Worm (Caenorhabditis elegans) whole organism, mixed stage, embryonic: ENCODE measurements around the gene rad-23.
A peak's percentile ranks its signal among the peaks of the same experiment; 100 is the strongest.

Experiments
- M03D4.4 ChIP-seq: sonication (generic microtip); optimal IDR thresholded peaks from 2 replicates; lab custom pipeline; 2017; ENCODE audit warnings: mild to moderate bottlenecking, missing genetic modification characterization, missing compliant biosample characterization
- bed-3 ChIP-seq: fragments of 200-800 bp; sonication (Bioruptor generic); optimal IDR thresholded peaks from 3 replicates; lab custom pipeline; 2018; ENCODE audit warnings: mild to moderate bottlenecking, missing genetic modification characterization, moderate library complexity, missing compliant biosample characterization
- blmp-1 ChIP-seq: fragments of 150-350 bp; optimal IDR thresholded peaks from 2 replicates; lab custom pipeline; 2014; ENCODE audit warnings: missing biosample characterization, missing genetic modification characterization
- ceh-39 ChIP-seq: fragments of 150-350 bp; optimal IDR thresholded peaks from 2 replicates; lab custom pipeline; 2014; ENCODE audit warnings: missing biosample characterization, missing genetic modification characterization
- ceh-43 ChIP-seq: fragments of 200-800 bp; sonication (Bioruptor generic); optimal IDR thresholded peaks from 2 replicates; lab custom pipeline; 2018; ENCODE audit warnings: mild to moderate bottlenecking, missing genetic modification characterization, moderate library complexity, missing compliant biosample characterization
- ceh-83 ChIP-seq: fragments of 200-800 bp; sonication (Bioruptor generic); optimal IDR thresholded peaks from 2 replicates; lab custom pipeline; 2018; ENCODE audit warnings: mild to moderate bottlenecking, missing genetic modification characterization, missing compliant biosample characterization
- ces-1 ChIP-seq: fragments of 150-350 bp; optimal IDR thresholded peaks from 2 replicates; lab custom pipeline; 2014; ENCODE audit warnings: missing biosample characterization, missing genetic modification reagents, missing genetic modification characterization
- cnd-1 ChIP-seq: fragments of 200-800 bp; sonication (Bioruptor generic); optimal IDR thresholded peaks from 2 replicates; lab custom pipeline; 2018; ENCODE audit warnings: mild to moderate bottlenecking, missing genetic modification characterization, missing compliant biosample characterization
- drap-1 ChIP-seq: fragments of 200-800 bp; sonication (Bioruptor generic); optimal IDR thresholded peaks from 3 replicates; lab custom pipeline; 2018; ENCODE audit warnings: mild to moderate bottlenecking, missing genetic modification characterization, missing compliant biosample characterization
- elt-1 ChIP-seq: sonication (generic microtip); optimal IDR thresholded peaks from 2 replicates; lab custom pipeline; 2017; ENCODE audit warnings: missing genetic modification characterization, mild to moderate bottlenecking, missing compliant biosample characterization, antibody characterized with exemption, moderate library complexity, borderline replicate concordance; ENCODE audit not compliant: insufficient read depth
- elt-3 ChIP-seq: fragments of 150-350 bp; optimal IDR thresholded peaks from 2 replicates; lab custom pipeline; 2014; ENCODE audit warnings: missing biosample characterization, missing genetic modification characterization
- flh-1 ChIP-seq: fragments of 200-800 bp; sonication (Bioruptor generic); optimal IDR thresholded peaks from 2 replicates; lab custom pipeline; 2018; ENCODE audit warnings: mild to moderate bottlenecking, missing genetic modification characterization, moderate library complexity, missing compliant biosample characterization
- ham-2 ChIP-seq: fragments of 200-800 bp; sonication (Bioruptor generic); optimal IDR thresholded peaks from 2 replicates; lab custom pipeline; 2018; ENCODE audit warnings: mild to moderate bottlenecking, missing genetic modification characterization, missing compliant biosample characterization
- hlh-1 ChIP-seq: fragments of 150-350 bp; optimal IDR thresholded peaks from 2 replicates; lab custom pipeline; 2014; ENCODE audit warnings: missing biosample characterization, missing genetic modification reagents, missing genetic modification characterization
- lin-13 ChIP-seq: fragments of 150-350 bp; optimal IDR thresholded peaks from 2 replicates; lab custom pipeline; 2014; ENCODE audit warnings: missing biosample characterization, missing genetic modification characterization
- lin-32 ChIP-seq: fragments of 200-800 bp; sonication (Bioruptor generic); optimal IDR thresholded peaks from 2 replicates; lab custom pipeline; 2018; ENCODE audit warnings: mild to moderate bottlenecking, missing genetic modification characterization, missing compliant biosample characterization
- lsy-2 ChIP-seq: fragments of 150-350 bp; optimal IDR thresholded peaks from 2 replicates; lab custom pipeline; 2014; ENCODE audit warnings: missing biosample characterization, missing genetic modification characterization
- mab-5 ChIP-seq: fragments of 150-350 bp; optimal IDR thresholded peaks from 2 replicates; lab custom pipeline; 2014; ENCODE audit warnings: missing biosample characterization, missing genetic modification characterization
- mep-1 ChIP-seq: fragments of 150-350 bp; optimal IDR thresholded peaks from 2 replicates; lab custom pipeline; 2017; ENCODE audit warnings: missing biosample characterization, missing genetic modification reagents, missing genetic modification characterization, inconsistent platforms
- mls-2 ChIP-seq: sonication (generic microtip); optimal IDR thresholded peaks from 2 replicates; lab custom pipeline; 2016; ENCODE audit warnings: mild to moderate bottlenecking, missing genetic modification characterization, moderate library complexity, missing compliant biosample characterization
- nhr-12 ChIP-seq: fragments of 150-350 bp; optimal IDR thresholded peaks from 2 replicates; lab custom pipeline; 2014; ENCODE audit warnings: missing biosample characterization, missing genetic modification characterization
- nhr-2 ChIP-seq: fragments of 150-350 bp; optimal IDR thresholded peaks from 2 replicates; lab custom pipeline; 2014; ENCODE audit warnings: missing biosample characterization, missing genetic modification characterization
- nhr-237 ChIP-seq: fragments of 150-350 bp; optimal IDR thresholded peaks from 2 replicates; lab custom pipeline; 2014; ENCODE audit warnings: missing biosample characterization, missing genetic modification characterization
- nhr-28 ChIP-seq: fragments of 150-350 bp; optimal IDR thresholded peaks from 2 replicates; lab custom pipeline; 2014; ENCODE audit warnings: missing biosample characterization, missing genetic modification characterization
- nhr-76 ChIP-seq: sonication (generic microtip); optimal IDR thresholded peaks from 2 replicates; lab custom pipeline; 2017; ENCODE audit warnings: missing biosample characterization, missing genetic modification characterization
- pha-4 ChIP-seq: fragments of 150-350 bp; optimal IDR thresholded peaks from 2 replicates; lab custom pipeline; 2018; ENCODE audit warnings: missing biosample characterization, missing genetic modification reagents, missing genetic modification characterization
- sem-2 ChIP-seq: fragments of 200-800 bp; sonication (Bioruptor generic); optimal IDR thresholded peaks from 2 replicates; lab custom pipeline; 2018; ENCODE audit warnings: mild to moderate bottlenecking, missing genetic modification characterization, missing compliant biosample characterization
- snpc-4 ChIP-seq: fragments of 150-350 bp; optimal IDR thresholded peaks from 2 replicates; lab custom pipeline; 2014; ENCODE audit warnings: missing biosample characterization, missing genetic modification characterization
- sptf-1 ChIP-seq: sonication (generic microtip); optimal IDR thresholded peaks from 2 replicates; lab custom pipeline; 2017; ENCODE audit warnings: mild to moderate bottlenecking, missing genetic modification characterization, moderate library complexity, missing compliant biosample characterization
- tbx-8 ChIP-seq: fragments of 200-800 bp; sonication (Bioruptor generic); optimal IDR thresholded peaks from 2 replicates; lab custom pipeline; 2018; ENCODE audit warnings: mild to moderate bottlenecking, missing genetic modification characterization, moderate library complexity, missing compliant biosample characterization
- unc-120 ChIP-seq: sonication (generic microtip); optimal IDR thresholded peaks from 2 replicates; lab custom pipeline; 2017; ENCODE audit warnings: missing genetic modification characterization, missing compliant biosample characterization; ENCODE audit not compliant: poor library complexity, severe bottlenecking
- unc-39 ChIP-seq: fragments of 150-350 bp; optimal IDR thresholded peaks from 2 replicates; lab custom pipeline; 2014; ENCODE audit warnings: missing biosample characterization, missing genetic modification characterization
- unc-62 ChIP-seq: fragments of 150-350 bp; optimal IDR thresholded peaks from 2 replicates; lab custom pipeline; 2014; ENCODE audit warnings: missing biosample characterization, missing genetic modification reagents, missing genetic modification characterization
- zip-8 ChIP-seq: fragments of 150-350 bp; optimal IDR thresholded peaks from 2 replicates; lab custom pipeline; 2014; ENCODE audit warnings: missing biosample characterization, missing genetic modification characterization
- ztf-11 ChIP-seq: fragments of 150-350 bp; optimal IDR thresholded peaks from 2 replicates; lab custom pipeline; 2014; ENCODE audit warnings: missing biosample characterization, missing genetic modification characterization

The rad-23 gene

DNA sequence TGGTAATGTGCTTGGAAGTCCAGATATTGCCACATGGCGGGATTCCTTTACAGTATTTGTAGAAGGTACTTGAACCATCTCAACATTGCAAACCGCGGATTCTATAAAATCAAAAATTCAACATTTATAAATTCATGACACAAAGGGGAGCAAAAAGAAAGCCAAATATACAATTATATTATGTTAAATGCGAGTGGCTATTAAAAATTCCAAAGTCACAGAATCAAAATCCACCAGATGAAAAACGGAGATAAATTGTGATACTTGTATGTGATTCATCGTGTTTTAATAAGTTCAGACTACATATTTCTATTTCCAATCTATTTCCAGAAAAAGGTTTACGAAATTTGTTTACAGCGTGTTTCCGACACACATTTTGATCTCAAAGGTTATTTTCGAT, 19.0 kb downstream of the rad-23 start, which contains the start of gene din-1:
din-1 (minus strand) TSS at position 101 of the 400 bp plus-strand sequence.
- no peak for TF ChIP-seq nhr-237 (tag; lab: Kevin White, UChicago)
- TF ChIP-seq mep-1 = no peak
- TF ChIP-seq blmp-1 (tag; lab: Kevin White, UChicago) = no peak
- TF ChIP-seq nhr-2 (tag; lab: Kevin White, UChicago) = no peak
- no peak for TF ChIP-seq M03D4.4 (tag; lab: Kevin White, UChicago)
- TF ChIP-seq flh-1 (GFP tag; lab: Kevin White, UChicago) = no peak
- no peak for TF ChIP-seq mab-5 (tag; lab: Kevin White, UChicago)
- TF ChIP-seq elt-3 (tag; lab: Kevin White, UChicago) = no peak
- no peak for TF ChIP-seq snpc-4
- no peak for TF ChIP-seq lin-32 (GFP tag; lab: Kevin White, UChicago)
- TF ChIP-seq cnd-1 (tag; lab: Kevin White, UChicago) = no peak

DNA sequence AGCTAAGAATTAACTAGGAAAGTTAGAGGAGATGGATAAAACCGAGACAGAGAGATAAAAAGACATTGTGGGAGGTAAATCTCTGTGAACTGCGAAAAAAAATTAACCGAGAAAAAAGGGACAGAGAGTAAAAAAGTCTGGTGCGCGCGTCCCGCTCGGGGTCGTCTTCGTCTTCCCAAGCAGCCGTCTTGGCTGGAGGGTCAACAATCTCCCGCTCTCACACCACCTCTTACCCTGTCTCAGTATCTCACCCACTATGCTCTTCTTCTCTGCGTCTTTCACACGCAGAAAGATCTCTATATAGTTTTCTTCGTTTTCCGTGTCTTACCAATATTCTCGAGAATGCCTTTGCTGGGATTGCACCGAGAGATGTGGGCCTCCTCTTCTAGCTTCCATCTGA, 19.8 kb downstream of the rad-23 start:
- no peak for TF ChIP-seq blmp-1 (tag; lab: Kevin White, UChicago)
- TF ChIP-seq elt-3 (tag; lab: Kevin White, UChicago) = no peak
- TF ChIP-seq cnd-1 (tag; lab: Kevin White, UChicago) = peak; percentile 6
- no peak for TF ChIP-seq unc-62 (GFP tag; lab: Kevin White, UChicago)
- no peak for TF ChIP-seq lin-32 (GFP tag; lab: Kevin White, UChicago)
- TF ChIP-seq zip-8 = no peak
- no peak for TF ChIP-seq tbx-8
- no peak for TF ChIP-seq bed-3 (GFP tag; lab: Kevin White, UChicago)
- no peak for TF ChIP-seq nhr-76 (tag; lab: Kevin White, UChicago)
- no peak for TF ChIP-seq sem-2 (GFP tag; lab: Kevin White, UChicago)
- peak; percentile 12 for TF ChIP-seq nhr-237 (tag; lab: Kevin White, UChicago)
- TF ChIP-seq mep-1 = peak; percentile 44
- TF ChIP-seq ces-1 = no peak
- TF ChIP-seq mab-5 (tag; lab: Kevin White, UChicago) = no peak
- no peak for TF ChIP-seq sptf-1 (tag; lab: Kevin White, UChicago)
- TF ChIP-seq nhr-28 (tag; lab: Kevin White, UChicago) = no peak
- no peak for TF ChIP-seq ceh-83
- TF ChIP-seq pha-4 = peak; percentile 44
- no peak for TF ChIP-seq nhr-12
- TF ChIP-seq hlh-1 (tag; lab: Kevin White, UChicago) = peak; percentile 12
- TF ChIP-seq elt-1 = no peak
- TF ChIP-seq nhr-2 (tag; lab: Kevin White, UChicago) = peak; percentile 8
- TF ChIP-seq mls-2 (tag; lab: Kevin White, UChicago) = no peak
- no peak for TF ChIP-seq M03D4.4 (tag; lab: Kevin White, UChicago)
- TF ChIP-seq snpc-4 = no peak
- TF ChIP-seq ztf-11 = no peak
- peak; percentile 59 for TF ChIP-seq unc-120 (tag; lab: Kevin White, UChicago)
- TF ChIP-seq flh-1 (GFP tag; lab: Kevin White, UChicago) = no peak
- no peak for TF ChIP-seq unc-39 (tag; lab: Kevin White, UChicago)
- no peak for TF ChIP-seq drap-1 (GFP tag; lab: Kevin White, UChicago)
- TF ChIP-seq ceh-39 (tag; lab: Kevin White, UChicago) = no peak
- peak; percentile 3 for TF ChIP-seq lsy-2 (tag; lab: Kevin White, UChicago)
- no peak for TF ChIP-seq lin-13 (tag; lab: Kevin White, UChicago)
- TF ChIP-seq ham-2 (GFP tag; lab: Kevin White, UChicago) = no peak
- TF ChIP-seq ceh-43 (GFP tag; lab: Kevin White, UChicago) = no peak

DNA sequence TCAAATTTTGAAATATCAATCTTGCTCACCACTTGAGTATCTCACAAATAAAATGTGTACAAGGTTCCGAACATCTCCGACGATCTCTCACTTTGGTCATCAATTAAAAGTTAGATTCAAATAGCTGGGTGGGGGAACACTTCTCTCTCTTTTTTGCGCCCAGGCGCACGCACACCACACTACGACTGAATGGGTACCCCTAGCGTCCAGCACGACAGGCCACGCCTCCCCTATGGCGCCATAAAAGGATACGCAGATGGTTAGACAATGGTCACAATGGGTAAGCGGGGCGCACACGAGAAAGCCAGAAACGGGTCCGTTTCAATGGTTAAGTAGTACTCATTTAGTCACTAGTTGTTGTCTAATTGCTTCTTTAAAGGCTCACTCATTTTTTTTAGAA, 22.6 kb downstream of the rad-23 start:
- TF ChIP-seq snpc-4 (no peak), ztf-11 (peak; percentile 21), sptf-1 (tag; lab: Kevin White, UChicago) (peak; percentile 19), unc-120 (tag; lab: Kevin White, UChicago) (no peak), cnd-1 (tag; lab: Kevin White, UChicago) (peak; percentile 4)

DNA sequence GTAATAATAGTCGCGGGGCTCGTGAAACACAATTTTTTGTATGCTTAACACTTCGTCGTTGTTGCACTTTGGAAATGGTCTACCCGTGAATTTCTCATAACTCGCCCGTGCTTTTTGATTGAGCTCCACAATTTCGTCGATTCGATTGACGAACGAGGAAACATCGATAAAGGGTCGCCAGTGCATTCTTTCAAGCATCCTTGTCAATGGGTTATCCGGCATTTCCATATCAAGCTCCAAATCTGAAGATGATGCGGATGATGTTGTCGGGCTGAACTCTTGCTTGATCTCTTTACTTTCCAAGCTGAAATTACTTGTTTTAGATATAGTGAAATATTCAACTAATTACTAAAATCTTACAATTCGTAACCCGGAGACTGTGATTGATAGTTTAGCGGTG, 24.6 kb downstream of the rad-23 start:
- TF ChIP-seq ham-2 (GFP tag; lab: Kevin White, UChicago) (no peak), M03D4.4 (tag; lab: Kevin White, UChicago) (no peak)
